Worm (Caenorhabditis elegans) whole organism, L3 larva: Measurements from ENCODE around the gene ssl-1.
A peak's percentile ranks its signal among the peaks of the same experiment; 100 is the strongest.

Experiments
- ZK546.5 ChIP-seq: sonication (generic microtip); optimal IDR thresholded peaks from 2 replicates; lab custom pipeline; 2017; ENCODE audit warnings: missing biosample characterization, missing genetic modification characterization
- ama-1 ChIP-seq: fragments of 150-350 bp; optimal IDR thresholded peaks from 2 replicates; lab custom pipeline; 2018
- ceh-16 ChIP-seq: sonication (generic microtip); optimal IDR thresholded peaks from 2 replicates; lab custom pipeline; 2017; ENCODE audit warnings: missing biosample characterization, missing genetic modification characterization
- ceh-28 ChIP-seq: fragments of 150-350 bp; optimal IDR thresholded peaks from 2 replicates; lab custom pipeline; 2014; ENCODE audit warnings: missing biosample characterization, missing genetic modification reagents, missing genetic modification characterization
- ceh-82 ChIP-seq: fragments of 150-350 bp; optimal IDR thresholded peaks from 2 replicates; lab custom pipeline; 2014; ENCODE audit warnings: missing biosample characterization, missing genetic modification characterization
- ceh-9 ChIP-seq: sonication (generic microtip); optimal IDR thresholded peaks from 2 replicates; lab custom pipeline; 2018; ENCODE audit warnings: missing biosample characterization, missing genetic modification characterization
- daf-12 ChIP-seq: fragments of 150-350 bp; optimal IDR thresholded peaks from 2 replicates; lab custom pipeline; 2014; ENCODE audit warnings: missing biosample characterization, missing genetic modification reagents, missing genetic modification characterization
- egl-27 ChIP-seq: sonication (generic microtip); optimal IDR thresholded peaks from 4 replicates; lab custom pipeline; 2017; ENCODE audit warnings: missing biosample characterization, missing genetic modification reagents, missing genetic modification characterization
- egl-5 ChIP-seq: fragments of 150-350 bp; optimal IDR thresholded peaks from 2 replicates; lab custom pipeline; 2017; ENCODE audit warnings: missing biosample characterization, missing genetic modification reagents, missing genetic modification characterization, inconsistent platforms
- elt-1 ChIP-seq: fragments of 150-350 bp; optimal IDR thresholded peaks from 2 replicates; lab custom pipeline; 2014; ENCODE audit warnings: missing biosample characterization, missing genetic modification characterization
- elt-3 ChIP-seq, 3 experiments: fragments of 150-350 bp in 1 of 3; sonication (generic microtip) in 2 of 3; optimal IDR thresholded peaks; 2 replicates in 2 of 3; 4 replicates in 1 of 3; lab custom pipeline; 2014 to 2017; ENCODE audit warnings: missing biosample characterization in 3 of 3, missing genetic modification characterization in 3 of 3
- eor-1 ChIP-seq, 2 experiments: fragments of 150-350 bp; optimal IDR thresholded peaks; 2 replicates each; lab custom pipeline; 2014 to 2018; ENCODE audit warnings: missing biosample characterization in 2 of 2, missing genetic modification characterization in 2 of 2
- fkh-2 ChIP-seq: fragments of 150-350 bp; optimal IDR thresholded peaks from 2 replicates; lab custom pipeline; 2014; ENCODE audit warnings: missing biosample characterization, missing genetic modification reagents, missing genetic modification characterization
- hmg-11 ChIP-seq: sonication (generic microtip); optimal IDR thresholded peaks from 2 replicates; lab custom pipeline; 2016; ENCODE audit warnings: missing genetic modification characterization, missing compliant biosample characterization
- jun-1 ChIP-seq: fragments of 150-350 bp; optimal IDR thresholded peaks from 2 replicates; lab custom pipeline; 2014; ENCODE audit warnings: missing biosample characterization, missing genetic modification reagents, missing genetic modification characterization
- lin-15B ChIP-seq: fragments of 150-350 bp; optimal IDR thresholded peaks from 2 replicates; lab custom pipeline; 2014; ENCODE audit warnings: missing biosample characterization, missing genetic modification characterization
- lin-39 ChIP-seq: fragments of 150-350 bp; optimal IDR thresholded peaks from 2 replicates; lab custom pipeline; 2018; ENCODE audit warnings: missing biosample characterization, missing genetic modification reagents, missing genetic modification characterization
- mml-1 ChIP-seq: fragments of 150-350 bp; sonication (generic microtip); optimal IDR thresholded peaks from 3 replicates; lab custom pipeline; 2014; ENCODE audit warnings: missing biosample characterization, missing genetic modification characterization
- nfya-1 ChIP-seq: sonication (generic microtip); optimal IDR thresholded peaks from 2 replicates; lab custom pipeline; 2017; ENCODE audit warnings: missing genetic modification characterization, mild to moderate bottlenecking, missing compliant biosample characterization, antibody characterized with exemption, moderate library complexity; ENCODE audit not compliant: insufficient read depth
- nhr-12 ChIP-seq: fragments of 150-350 bp; optimal IDR thresholded peaks from 2 replicates; lab custom pipeline; 2014; ENCODE audit warnings: missing biosample characterization, missing genetic modification characterization
- nhr-237 ChIP-seq: fragments of 150-350 bp; optimal IDR thresholded peaks from 2 replicates; lab custom pipeline; 2014; ENCODE audit warnings: missing biosample characterization, missing genetic modification characterization
- nhr-25 ChIP-seq: sonication (generic microtip); optimal IDR thresholded peaks from 2 replicates; lab custom pipeline; 2017; ENCODE audit warnings: missing biosample characterization, missing genetic modification characterization
- nhr-28 ChIP-seq: fragments of 150-350 bp; optimal IDR thresholded peaks from 2 replicates; lab custom pipeline; 2014; ENCODE audit warnings: missing biosample characterization, missing genetic modification characterization
- nhr-67 ChIP-seq: fragments of 150-350 bp; optimal IDR thresholded peaks from 2 replicates; lab custom pipeline; 2014; ENCODE audit warnings: missing biosample characterization, missing genetic modification characterization
- nhr-76 ChIP-seq: fragments of 150-350 bp; sonication (generic microtip); optimal IDR thresholded peaks from 5 replicates; lab custom pipeline; 2014; ENCODE audit warnings: missing biosample characterization, missing genetic modification characterization
- nhr-77 ChIP-seq: fragments of 150-350 bp; optimal IDR thresholded peaks from 2 replicates; lab custom pipeline; 2014; ENCODE audit warnings: missing biosample characterization, missing genetic modification characterization
- pha-4 ChIP-seq: fragments of 150-350 bp; optimal IDR thresholded peaks from 2 replicates; lab custom pipeline; 2014; ENCODE audit warnings: missing biosample characterization, missing genetic modification reagents, missing genetic modification characterization
- skn-1 ChIP-seq: fragments of 150-350 bp; optimal IDR thresholded peaks from 2 replicates; lab custom pipeline; 2014; ENCODE audit warnings: missing biosample characterization, missing genetic modification characterization
- snpc-4 ChIP-seq: fragments of 150-350 bp; optimal IDR thresholded peaks from 2 replicates; lab custom pipeline; 2014; ENCODE audit warnings: missing biosample characterization, missing genetic modification characterization
- tbx-2 ChIP-seq: sonication (generic microtip); optimal IDR thresholded peaks from 2 replicates; lab custom pipeline; 2016; ENCODE audit warnings: mild to moderate bottlenecking, missing genetic modification characterization, missing compliant biosample characterization
- zag-1 ChIP-seq: fragments of 150-350 bp; optimal IDR thresholded peaks from 2 replicates; lab custom pipeline; 2014; ENCODE audit warnings: missing biosample characterization, missing genetic modification characterization
- ztf-11 ChIP-seq: fragments of 150-350 bp; optimal IDR thresholded peaks from 2 replicates; lab custom pipeline; 2014; ENCODE audit warnings: missing biosample characterization, missing genetic modification characterization
- ztf-4 ChIP-seq: fragments of 150-350 bp; optimal IDR thresholded peaks from 2 replicates; lab custom pipeline; 2014; ENCODE audit warnings: missing biosample characterization, missing genetic modification characterization

Gene ssl-1

ce11 chrIII:12755048-12755447 is 40.7 kb downstream of the ssl-1 start, which contains the start of gene srw-10:
TSS of gene srw-10 (plus strand) at chrIII:12755348.
- no peak for TF ChIP-seq ceh-16
- TF ChIP-seq snpc-4 (tag; lab: Kevin White, UChicago), result no peak
- no peak for TF ChIP-seq ztf-4
- TF ChIP-seq ztf-11, result no peak
- TF ChIP-seq pha-4 (tag; lab: Kevin White, UChicago), result no peak
- TF ChIP-seq elt-3 (tag; optimal IDR thresholded peaks at IDR 0.05; lab: Kevin White, UChicago), result no peak
- no peak for TF ChIP-seq nhr-67 (tag; lab: Kevin White, UChicago)
- TF ChIP-seq nhr-25 (tag; lab: Kevin White, UChicago), result no peak
- no peak for TF ChIP-seq nhr-28 (tag; lab: Kevin White, UChicago)
- TF ChIP-seq daf-12 (tag; lab: Kevin White, UChicago), result no peak
- no peak for TF ChIP-seq ZK546.5
- TF ChIP-seq hmg-11 (tag; lab: Kevin White, UChicago), result no peak
- TF ChIP-seq ceh-9 (tag; lab: Kevin White, UChicago), result no peak
- TF ChIP-seq skn-1, result no peak
- TF ChIP-seq fkh-2 (tag; lab: Kevin White, UChicago), result no peak
- no peak for TF ChIP-seq tbx-2 (tag; lab: Kevin White, UChicago)
- TF ChIP-seq ceh-28 (tag; lab: Kevin White, UChicago), result no peak
- TF ChIP-seq mml-1 (tag; lab: Kevin White, UChicago), result no peak
- no peak for TF ChIP-seq nfya-1 (tag; lab: Kevin White, UChicago)
- no peak for TF ChIP-seq ceh-82 (tag; lab: Kevin White, UChicago)
- TF ChIP-seq, all 47 proteins: peak for 0

DNA sequence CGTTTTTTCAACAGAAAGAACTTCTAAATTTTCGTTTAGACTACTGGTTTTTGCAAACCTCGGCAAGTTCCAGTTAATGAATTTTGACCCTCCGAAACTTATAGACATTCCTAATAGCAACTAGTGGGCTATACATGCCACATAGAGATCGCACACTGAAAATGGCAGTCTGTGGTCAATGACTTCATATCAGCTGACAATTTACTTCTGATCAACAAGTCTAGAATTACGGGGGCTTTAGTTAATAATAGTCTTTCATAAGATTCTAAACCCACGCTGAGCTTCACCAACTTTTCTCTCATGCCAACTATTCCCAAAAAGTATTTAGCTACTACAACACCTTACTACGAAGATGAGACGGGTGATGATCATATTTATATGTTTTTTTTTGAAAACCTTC is 43.0 kb downstream of the ssl-1 start, which contains the start of gene srw-9:
Gene srw-9, plus strand, starts transcription at position 301 of the 400 bp plus-strand sequence.
- TF ChIP-seq ama-1 (lab: Kevin White, UChicago) (no peak), eor-1 (tag; optimal IDR thresholded peaks at IDR 0.05; lab: Kevin White, UChicago) (no peak), ceh-9 (tag; lab: Kevin White, UChicago) (no peak), jun-1 (no peak), lin-39 (tag; lab: Kevin White, UChicago) (no peak), nhr-12 (tag; lab: Kevin White, UChicago) (no peak), tbx-2 (tag; lab: Kevin White, UChicago) (no peak), skn-1 (no peak), nhr-76 (tag; lab: Kevin White, UChicago) (no peak)

DNA sequence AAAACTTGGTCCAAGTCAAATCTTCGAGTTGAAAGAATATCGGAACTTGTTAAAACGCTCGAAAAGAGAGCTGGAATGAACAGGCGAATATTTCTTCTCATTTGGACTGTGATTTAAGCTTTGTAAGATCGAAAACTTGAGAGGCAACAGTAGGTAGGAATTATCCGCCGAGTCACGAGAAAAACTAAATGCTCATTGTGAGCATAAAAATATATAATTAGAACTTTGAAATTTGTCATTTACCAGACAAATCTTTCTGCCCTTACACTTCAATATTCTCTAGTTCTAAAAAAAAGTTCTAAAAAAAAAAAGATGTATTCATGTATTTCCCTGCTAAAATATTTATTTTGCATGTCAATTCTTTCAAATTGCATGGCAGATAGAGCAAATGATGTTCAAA is 49.9 kb downstream of the ssl-1 start, which contains the start of the genes irld-19 and irld-61:
Gene irld-19, minus strand, starts transcription at position 101 of the 400 bp plus-strand sequence.
Gene irld-61, plus strand, starts transcription at position 313 of the 400 bp plus-strand sequence.
- TF ChIP-seq egl-27 (tag; lab: Kevin White, UChicago) (no peak), zag-1 (tag; lab: Kevin White, UChicago) (no peak), lin-15B (no peak), egl-5 (no peak), eor-1 (tag; optimal IDR thresholded peaks at IDR 0.05; lab: Kevin White, UChicago) (no peak), nhr-77 (tag; lab: Kevin White, UChicago) (no peak), nhr-12 (tag; lab: Kevin White, UChicago) (no peak), nhr-76 (tag; lab: Kevin White, UChicago) (no peak), elt-1 (tag; lab: Kevin White, UChicago) (no peak), snpc-4 (tag; lab: Kevin White, UChicago) (no peak), lin-39 (tag; lab: Kevin White, UChicago) (no peak)

DNA sequence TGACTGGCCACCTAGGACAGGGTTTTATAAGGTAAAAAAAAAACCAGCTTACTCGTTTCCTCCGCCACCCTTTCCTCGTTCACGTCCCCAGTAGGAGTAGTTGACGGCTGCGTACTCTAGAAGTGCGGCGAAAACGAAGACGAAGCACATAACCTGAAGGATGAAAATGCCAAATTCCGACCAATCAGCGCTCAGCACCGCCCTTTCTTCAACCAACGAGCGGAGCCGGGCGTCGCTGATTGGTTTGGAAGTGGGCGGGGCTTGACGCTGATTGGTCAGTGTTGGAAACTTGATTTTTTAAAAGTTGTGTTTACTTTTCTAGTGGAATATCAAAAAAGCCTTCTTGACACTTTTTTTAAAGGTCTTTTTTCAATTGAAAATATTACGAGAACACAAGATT is 59.4 kb downstream of the ssl-1 start:
- TF ChIP-seq nhr-237 (no peak), tbx-2 (tag; lab: Kevin White, UChicago) (no peak), nfya-1 (tag; lab: Kevin White, UChicago) (peak; percentile 87)

DNA sequence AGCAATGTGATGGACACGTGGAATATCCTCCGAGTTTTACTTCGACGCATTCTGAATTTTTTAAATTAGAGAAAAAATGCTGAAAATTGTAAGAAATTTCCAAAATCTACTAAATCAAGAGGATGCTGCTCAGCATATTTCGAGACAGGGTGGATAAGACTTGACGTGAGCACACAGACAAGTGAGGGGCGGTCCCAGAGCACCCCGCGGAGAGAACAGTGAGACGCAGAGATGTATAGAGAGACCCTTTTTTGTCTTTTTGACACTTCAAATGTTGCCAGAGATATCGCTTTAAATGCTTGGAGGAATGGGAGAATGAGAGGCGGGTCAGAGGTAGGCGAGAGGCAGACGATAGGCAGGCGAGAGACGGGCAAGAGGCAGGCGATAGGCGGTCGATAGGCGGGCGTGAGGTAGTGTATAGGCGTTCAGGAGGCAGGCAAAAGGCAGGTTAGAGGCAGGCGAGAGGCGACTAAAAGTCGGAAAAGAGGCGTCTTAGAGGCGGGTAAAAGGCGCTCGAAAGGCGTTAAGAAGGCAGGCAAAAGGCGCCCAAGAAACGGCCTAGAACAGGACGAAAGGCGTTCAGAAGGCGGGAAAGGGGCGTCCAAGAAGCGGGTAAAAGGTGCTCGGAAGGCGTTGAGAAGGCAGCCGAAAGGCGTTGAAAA is 65.4 kb downstream of the ssl-1 start, which contains the start of gene gab-1:
Gene gab-1, minus strand, starts transcription at position 51 of the 662 bp plus-strand sequence.
- TF ChIP-seq ztf-11 (no peak), skn-1 (no peak), eor-1 (tag; optimal IDR thresholded peaks at IDR 0.05; lab: Kevin White, UChicago) (no peak), hmg-11 (tag; lab: Kevin White, UChicago) (no peak), lin-39 (tag; lab: Kevin White, UChicago) (peak; percentile 18)
